Worm (Caenorhabditis elegans) whole organism, young adult: ENCODE measurements around the gene Y53G8AL.3.

Experiments used
- C06A6.2 ChIP-seq: fragments of 200-800 bp; sonication (Bioruptor generic); conservative IDR thresholded peaks from 2 replicates; pipeline ENCODE4 v1.3.6; 2022; ENCODE audit warnings: missing genetic modification characterization, missing compliant biosample characterization
- F10E7.11 ChIP-seq: sonication (generic microtip); optimal IDR thresholded peaks from 2 replicates; lab custom pipeline; 2017; ENCODE audit warnings: mild to moderate bottlenecking, missing genetic modification characterization, moderate library complexity, missing compliant biosample characterization
- F37B4.10 ChIP-seq: fragments of 200-800 bp; sonication (Bioruptor generic); IDR thresholded peaks from 2 replicates; pipeline ENCODE4 v1.3.6; 2022; ENCODE audit warnings: missing genetic modification characterization, missing compliant biosample characterization
- F57C9.4 ChIP-seq: sonication (generic microtip); optimal IDR thresholded peaks from 2 replicates; lab custom pipeline; 2017; ENCODE audit warnings: mild to moderate bottlenecking, missing genetic modification characterization, missing compliant biosample characterization
- T07F8.4 ChIP-seq: sonication (generic microtip); optimal IDR thresholded peaks from 2 replicates; lab custom pipeline; 2016; ENCODE audit warnings: mild to moderate bottlenecking, missing genetic modification characterization, moderate library complexity, missing compliant biosample characterization
- Y53F4B.3 ChIP-seq: fragments of 200-800 bp; sonication (Bioruptor generic); IDR thresholded peaks from 2 replicates; pipeline ENCODE4 v1.3.6; 2022; ENCODE audit warnings: missing genetic modification reagents, missing genetic modification characterization, missing compliant biosample characterization
- Y56A3A.18 ChIP-seq: fragments of 200-800 bp; sonication (Bioruptor generic); IDR thresholded peaks from 2 replicates; pipeline ENCODE4 v1.3.6; 2022; ENCODE audit warnings: missing genetic modification reagents, missing genetic modification characterization, missing compliant biosample characterization
- Y79H2A.3 ChIP-seq: fragments of 200-800 bp; sonication (Bioruptor generic); conservative IDR thresholded peaks from 2 replicates; pipeline ENCODE4 v1.3.6; 2022; ENCODE audit warnings: missing genetic modification reagents, missing genetic modification characterization, missing compliant biosample characterization
- ZK185.1 ChIP-seq: sonication (generic microtip); optimal IDR thresholded peaks from 2 replicates; lab custom pipeline; 2016; ENCODE audit warnings: mild to moderate bottlenecking, missing genetic modification characterization, missing compliant biosample characterization; ENCODE audit not compliant: poor library complexity, severe bottlenecking
- attf-6 ChIP-seq: fragments of 200-800 bp; sonication (Bioruptor generic); IDR thresholded peaks from 2 replicates; pipeline ENCODE4 v1.3.6; 2022; ENCODE audit warnings: missing genetic modification reagents, missing genetic modification characterization, missing compliant biosample characterization
- bed-1 ChIP-seq: fragments of 200-800 bp; sonication (Bioruptor generic); IDR thresholded peaks from 2 replicates; pipeline ENCODE4 v1.3.6; 2022; ENCODE audit warnings: missing genetic modification reagents, missing genetic modification characterization, missing compliant biosample characterization
- ccch-3 ChIP-seq: fragments of 200-800 bp; sonication (Bioruptor generic); optimal IDR thresholded peaks from 2 replicates; lab custom pipeline; 2018; ENCODE audit warnings: mild to moderate bottlenecking, missing genetic modification characterization, missing compliant biosample characterization
- cebp-1 ChIP-seq, 2 experiments: fragments of 200-800 bp in 1 of 2; sonication (Bioruptor generic) in 1 of 2; sonication (generic microtip) in 1 of 2; IDR thresholded peaks in 1 of 2; optimal IDR thresholded peaks in 1 of 2; 2 replicates each; pipeline versions ENCODE4 v1.3.6 to Lab custom; 2017 to 2022; ENCODE audit warnings: missing compliant biosample characterization in 2 of 2, missing genetic modification characterization in 2 of 2, mild to moderate bottlenecking in 1 of 2, missing genetic modification reagents in 1 of 2, moderate library complexity in 1 of 2
- ceh-100 ChIP-seq: fragments of 200-800 bp; sonication (Bioruptor generic); IDR thresholded peaks from 2 replicates; pipeline ENCODE4 v1.3.6; 2022; ENCODE audit warnings: missing genetic modification reagents, missing genetic modification characterization, missing compliant biosample characterization
- ceh-58 ChIP-seq: fragments of 200-800 bp; sonication (Bioruptor generic); IDR thresholded peaks from 2 replicates; pipeline ENCODE4 v1.3.6; 2022; ENCODE audit warnings: missing genetic modification characterization, missing compliant biosample characterization
- die-1 ChIP-seq: sonication (generic microtip); optimal IDR thresholded peaks from 2 replicates; lab custom pipeline; 2016; ENCODE audit warnings: missing genotype, mild to moderate bottlenecking, missing genetic modification characterization, missing compliant biosample characterization
- dpff-1 ChIP-seq: sonication (generic microtip); optimal IDR thresholded peaks from 2 replicates; lab custom pipeline; 2017; ENCODE audit warnings: mild to moderate bottlenecking, missing genetic modification characterization, missing compliant biosample characterization
- dpl-1 ChIP-seq: fragments of 150-350 bp; optimal IDR thresholded peaks from 2 replicates; lab custom pipeline; 2014; ENCODE audit warnings: missing biosample characterization, missing genetic modification reagents, missing genetic modification characterization
- ets-4 ChIP-seq: fragments of 200-800 bp; sonication (Bioruptor generic); optimal IDR thresholded peaks from 2 replicates; lab custom pipeline; 2018; ENCODE audit warnings: mild to moderate bottlenecking, missing genetic modification characterization, missing compliant biosample characterization
- fkh-3 ChIP-seq: sonication (generic microtip); optimal IDR thresholded peaks from 2 replicates; lab custom pipeline; 2016; ENCODE audit warnings: mild to moderate bottlenecking, missing genetic modification characterization, missing compliant biosample characterization
- hlh-26 ChIP-seq: fragments of 200-800 bp; sonication (Bioruptor generic); conservative IDR thresholded peaks from 2 replicates; pipeline ENCODE4 v1.3.6; 2022; ENCODE audit warnings: missing genetic modification reagents, missing genetic modification characterization, missing compliant biosample characterization
- hmg-1.2 ChIP-seq: fragments of 200-800 bp; sonication (Bioruptor generic); IDR thresholded peaks from 2 replicates; pipeline ENCODE4 v1.3.6; 2022; ENCODE audit warnings: missing genetic modification reagents, missing genetic modification characterization, missing compliant biosample characterization
- let-607 ChIP-seq, 2 experiments: fragments of 200-800 bp in 1 of 2; sonication (Bioruptor generic) in 1 of 2; sonication (generic microtip) in 1 of 2; optimal IDR thresholded peaks; 2 replicates each; lab custom pipeline; 2016 to 2018; ENCODE audit warnings: mild to moderate bottlenecking in 2 of 2, missing compliant biosample characterization in 2 of 2, missing genetic modification characterization in 2 of 2, moderate library complexity in 2 of 2, missing genotype in 1 of 2
- lin-26 ChIP-seq: fragments of 200-800 bp; sonication (Bioruptor generic); IDR thresholded peaks from 2 replicates; pipeline ENCODE4 v1.3.6; 2022; ENCODE audit warnings: missing genetic modification reagents, missing genetic modification characterization, missing compliant biosample characterization
- lin-35 ChIP-seq, 3 experiments: fragments of 150-350 bp in 2 of 3; sonication (generic microtip) in 1 of 3; optimal IDR thresholded peaks; 2 replicates each; lab custom pipeline; 2014 to 2018; ENCODE audit warnings: missing biosample characterization in 3 of 3, missing genetic modification characterization in 3 of 3, missing genetic modification reagents in 3 of 3
- lin-54 ChIP-seq: fragments of 200-800 bp; sonication (Bioruptor generic); optimal IDR thresholded peaks from 2 replicates; lab custom pipeline; 2018; ENCODE audit warnings: mild to moderate bottlenecking, missing genetic modification characterization, missing compliant biosample characterization
- lir-1 ChIP-seq: fragments of 200-800 bp; sonication (Bioruptor generic); conservative IDR thresholded peaks from 2 replicates; pipeline ENCODE4 v1.3.6; 2022; ENCODE audit warnings: missing genetic modification reagents, missing genetic modification characterization, missing compliant biosample characterization
- madf-3 ChIP-seq: fragments of 200-800 bp; sonication (Bioruptor generic); IDR thresholded peaks from 2 replicates; pipeline ENCODE4 v1.3.6; 2022; ENCODE audit warnings: missing genetic modification reagents, missing genetic modification characterization, missing compliant biosample characterization
- nhr-179 ChIP-seq: sonication (generic microtip); optimal IDR thresholded peaks from 2 replicates; lab custom pipeline; 2016; ENCODE audit warnings: mild to moderate bottlenecking, missing genetic modification characterization, missing compliant biosample characterization
- pha-4 ChIP-seq: fragments of 150-350 bp; sonication (generic microtip); optimal IDR thresholded peaks from 2 replicates; lab custom pipeline; 2014; ENCODE audit warnings: missing biosample characterization, missing genetic modification reagents, missing genetic modification characterization
- rec-8 ChIP-seq, 2 experiments: sonication (generic microtip); optimal IDR thresholded peaks; 2 replicates each; lab custom pipeline; 2016; ENCODE audit warnings: mild to moderate bottlenecking in 2 of 2, missing genetic modification characterization in 2 of 2, missing genetic modification reagents in 2 of 2, missing genotype in 2 of 2, missing biosample characterization in 1 of 2, missing compliant biosample characterization in 1 of 2, moderate library complexity in 1 of 2
- repo-1 ChIP-seq: sonication (generic microtip); optimal IDR thresholded peaks from 2 replicates; lab custom pipeline; 2017; ENCODE audit warnings: mild to moderate bottlenecking, missing genetic modification characterization, missing compliant biosample characterization
- sea-2 ChIP-seq: fragments of 200-800 bp; sonication (Bioruptor generic); IDR thresholded peaks from 2 replicates; pipeline ENCODE4 v1.3.6; 2022; ENCODE audit warnings: missing genetic modification characterization, missing compliant biosample characterization
- snpc-3.4 ChIP-seq: sonication (generic microtip); optimal IDR thresholded peaks from 2 replicates; lab custom pipeline; 2017; ENCODE audit warnings: missing genetic modification characterization, mild to moderate bottlenecking, missing compliant biosample characterization, antibody characterized with exemption, moderate library complexity, missing genotype, missing genetic modification reagents
- tbx-9 ChIP-seq: sonication (generic microtip); optimal IDR thresholded peaks from 2 replicates; lab custom pipeline; 2016; ENCODE audit warnings: borderline replicate concordance, missing genetic modification characterization, inconsistent platforms, missing compliant biosample characterization
- unc-130 ChIP-seq: sonication (generic microtip); optimal IDR thresholded peaks from 2 replicates; lab custom pipeline; 2016; ENCODE audit warnings: missing genetic modification reagents, missing genetic modification characterization, missing compliant biosample characterization
- ztf-18 ChIP-seq: sonication (generic microtip); optimal IDR thresholded peaks from 2 replicates; lab custom pipeline; 2016; ENCODE audit warnings: missing genotype, mild to moderate bottlenecking, missing genetic modification characterization, missing compliant biosample characterization

Y53G8AL.3 gene

ce11 chrIII:3271682-3272081, 18.7 kb upstream of the Y53G8AL.3 start (continued):
- TF ChIP-seq Y53F4B.3 (GFP tag; lab: Robert Waterston, UW) (no peak), hlh-26 (no peak), F37B4.10 (GFP tag; lab: Robert Waterston, UW) (no peak), rec-8 (tag; optimal IDR thresholded peaks at IDR 0.05; lab: Kevin White, UChicago) (no peak), lin-26 (GFP tag; lab: Robert Waterston, UW) (0 out of 2 replicates have a peak, but pooled peaks have one; percentile 15), hmg-1.2 (GFP tag; lab: Robert Waterston, UW) (peak; percentile 86), cebp-1 (GFP tag; IDR thresholded peaks at IDR 0.05; lab: Robert Waterston, UW) (no peak), cebp-1 (tag; optimal IDR thresholded peaks at IDR 0.05; lab: Kevin White, UChicago) (peak; percentile 73), Y56A3A.18 (GFP tag; lab: Robert Waterston, UW) (0 out of 2 replicates have a peak, but pooled peaks have one; percentile 30), lin-35 (GFP tag; optimal IDR thresholded peaks at IDR 0.05; lab: Kevin White, UChicago) (peak in 1 of 3 experiments; percentile 6)

ce11 chrIII:3266602-3267001, 13.7 kb upstream of the Y53G8AL.3 start, which contains the start of gene Y53G8AM.7:
TSS of gene Y53G8AM.7 (minus strand) at chrIII:3266702.
- TF ChIP-seq unc-130 (no peak), lin-54 (no peak), snpc-3.4 (tag; lab: Kevin White, UChicago) (no peak), ztf-18 (tag; lab: Kevin White, UChicago) (no peak), ceh-58 (GFP tag; lab: Robert Waterston, UW) (no peak), C06A6.2 (no peak), bed-1 (GFP tag; lab: Robert Waterston, UW) (no peak), nhr-179 (tag; lab: Kevin White, UChicago) (no peak), ceh-100 (GFP tag; lab: Robert Waterston, UW) (no peak), madf-3 (GFP tag; lab: Robert Waterston, UW) (no peak), ets-4 (GFP tag; lab: Kevin White, UChicago) (no peak), ZK185.1 (tag; lab: Kevin White, UChicago) (no peak), fkh-3 (tag; lab: Kevin White, UChicago) (no peak), Y79H2A.3 (GFP tag; lab: Robert Waterston, UW) (no peak), T07F8.4 (tag; lab: Kevin White, UChicago) (no peak), repo-1 (tag; lab: Kevin White, UChicago) (no peak), sea-2 (GFP tag; lab: Robert Waterston, UW) (no peak), F10E7.11 (tag; lab: Kevin White, UChicago) (no peak), tbx-9 (tag; lab: Kevin White, UChicago) (no peak), Y53F4B.3 (GFP tag; lab: Robert Waterston, UW) (no peak)

ce11 chrIII:3263696-3264095, 10.8 kb upstream of the Y53G8AL.3 start:
- TF ChIP-seq attf-6, result no peak
- no peak for TF ChIP-seq die-1 (tag; lab: Kevin White, UChicago)
- TF ChIP-seq ccch-3, result no peak
- TF ChIP-seq let-607 (tag; optimal IDR thresholded peaks at IDR 0.05; lab: Kevin White, UChicago), result no peak
- no peak for TF ChIP-seq sea-2 (GFP tag; lab: Robert Waterston, UW)
- TF ChIP-seq pha-4, result no peak
- TF ChIP-seq dpff-1, result no peak
- no peak for TF ChIP-seq lir-1
- no peak for TF ChIP-seq snpc-3.4 (tag; lab: Kevin White, UChicago)
- TF ChIP-seq F37B4.10 (GFP tag; lab: Robert Waterston, UW), result no peak
- TF ChIP-seq bed-1 (GFP tag; lab: Robert Waterston, UW), result no peak
- no peak for TF ChIP-seq F57C9.4
- TF ChIP-seq T07F8.4 (tag; lab: Kevin White, UChicago), result no peak
- TF ChIP-seq dpl-1, result no peak
- TF ChIP-seq F10E7.11 (tag; lab: Kevin White, UChicago), result no peak
- TF ChIP-seq, all 124 proteins: peak for 0
